Worm (Caenorhabditis elegans): Measurements from ENCODE around the gene eri-1.

Gene eri-1

ce11 chrIV:379605-380004, 40.2 kb downstream of the eri-1 start (continued):
- TF ChIP-seq efl-1 (GFP tag; optimal IDR thresholded peaks at IDR 0.05) = peak; percentile 91

ce11 chrIV:378838-379237, 40.9 kb downstream of the eri-1 start:
- no peak for TF ChIP-seq athp-1 (tag; optimal IDR thresholded peaks at IDR 0.05)

ce11 chrIV:378367-378766, 41.4 kb downstream of the eri-1 start:
- TF ChIP-seq unc-62 (GFP tag; optimal IDR thresholded peaks at IDR 0.05) (no peak), nhr-120 (GFP tag; IDR thresholded peaks at IDR 0.05) (no peak), nhr-80 (tag; optimal IDR thresholded peaks at IDR 0.05) (peak; percentile 63)

DNA sequence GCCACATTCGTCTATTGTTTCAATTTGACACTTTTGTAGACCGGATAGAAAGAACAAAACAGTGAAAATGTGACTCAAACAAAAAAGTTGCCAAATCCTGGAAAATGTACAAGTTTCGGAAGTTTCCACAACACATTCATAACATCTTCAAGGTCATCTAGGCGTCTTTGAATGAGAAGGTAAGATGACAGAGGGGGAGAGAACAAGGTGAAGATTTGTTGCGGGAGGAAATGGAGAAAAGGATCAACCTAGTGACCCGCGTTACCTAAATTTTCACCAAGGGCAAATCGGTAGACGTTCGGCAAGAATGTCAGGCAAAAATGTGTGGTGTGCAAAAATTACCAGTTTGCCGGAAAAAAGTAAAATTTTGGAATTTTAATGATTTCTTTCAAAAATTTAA, 42.0 kb downstream of the eri-1 start:
- TF ChIP-seq lsy-27 (tag; optimal IDR thresholded peaks at IDR 0.05; ENCODE audit: borderline replicate concordance, insufficient read depth) = no peak
- no peak for TF ChIP-seq B0336.3 (GFP tag; IDR thresholded peaks at IDR 0.05)
- no peak for TF ChIP-seq him-1 (tag; optimal IDR thresholded peaks at IDR 0.05)
- TF ChIP-seq F37B4.10 (GFP tag; IDR thresholded peaks at IDR 0.05) = no peak
- no peak for TF ChIP-seq nhr-80 (tag; optimal IDR thresholded peaks at IDR 0.05)
- TF ChIP-seq unc-130 (GFP tag; optimal IDR thresholded peaks at IDR 0.05) = no peak
- no peak for TF ChIP-seq bed-1 (GFP tag; IDR thresholded peaks at IDR 0.05)
- no peak for TF ChIP-seq Y67H2A.10 (GFP tag; conservative IDR thresholded peaks at IDR 0.05)
- no peak for TF ChIP-seq ztf-22 (GFP tag; optimal IDR thresholded peaks at IDR 0.05)
- TF ChIP-seq egl-18 (GFP tag; IDR thresholded peaks at IDR 0.05) = no peak
- TF ChIP-seq die-1 (tag; optimal IDR thresholded peaks at IDR 0.05) = no peak
- no peak for TF ChIP-seq ztf-6 (GFP tag; IDR thresholded peaks at IDR 0.05)
- TF ChIP-seq lir-1 (GFP tag; conservative IDR thresholded peaks at IDR 0.05) = no peak
- no peak for TF ChIP-seq B0261.1 (tag; optimal IDR thresholded peaks at IDR 0.05)
- no peak for TF ChIP-seq repo-1 (tag; optimal IDR thresholded peaks at IDR 0.05)
- TF ChIP-seq cebp-2 (GFP tag; IDR thresholded peaks at IDR 0.05) = no peak
- TF ChIP-seq mxl-1 (tag; optimal IDR thresholded peaks at IDR 0.05) = no peak
- TF ChIP-seq F49E8.2 (tag; optimal IDR thresholded peaks at IDR 0.05; ENCODE audit: insufficient read depth) = no peak
- TF ChIP-seq hlh-12 (tag; optimal IDR thresholded peaks at IDR 0.05) = no peak

DNA sequence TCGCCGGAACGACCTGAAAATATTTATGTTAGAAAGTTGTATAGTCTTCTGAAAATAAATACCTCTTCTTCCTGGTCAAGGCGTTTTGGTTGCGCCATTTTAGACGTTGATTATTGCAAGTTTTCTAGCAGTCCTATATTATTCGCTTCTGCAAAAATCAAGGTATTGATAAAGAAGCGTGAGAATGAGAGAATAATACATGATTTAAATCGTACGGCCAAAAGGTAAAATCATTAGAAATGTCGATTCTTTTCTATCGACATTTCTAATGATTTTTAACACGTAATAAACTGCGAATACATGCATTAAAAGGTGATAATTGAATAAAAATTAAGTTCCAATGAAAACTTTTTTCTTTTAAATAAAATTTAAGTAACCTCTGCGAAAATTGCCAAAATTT, 43.8 kb downstream of the eri-1 start, which contains the start of gene fln-1:
fln-1 (minus strand) TSS at position 101 of the 400 bp plus-strand sequence.
- no peak for TF ChIP-seq mel-28 (tag; optimal IDR thresholded peaks at IDR 0.05; ENCODE audit: borderline replicate concordance)
- TF ChIP-seq attf-3 (GFP tag; conservative IDR thresholded peaks at IDR 0.05) = no peak
- TF ChIP-seq F49E8.2 (tag; optimal IDR thresholded peaks at IDR 0.05; ENCODE audit: insufficient read depth) = no peak
- TF ChIP-seq Y95B8A.8 (GFP tag; IDR thresholded peaks at IDR 0.05) = no peak
- no peak for TF ChIP-seq ztf-28 (GFP tag; IDR thresholded peaks at IDR 0.05)
- no peak for TF ChIP-seq nhr-80 (tag; optimal IDR thresholded peaks at IDR 0.05)
- TF ChIP-seq F55B11.4 (tag; optimal IDR thresholded peaks at IDR 0.05; ENCODE audit: borderline replicate concordance, insufficient read depth) = no peak
- no peak for TF ChIP-seq snpc-1.1 (tag; optimal IDR thresholded peaks at IDR 0.05; ENCODE audit: insufficient read depth)

ce11 chrIV:373963-374362, 45.8 kb downstream of the eri-1 start:
- TF ChIP-seq C06A6.2 (GFP tag; conservative IDR thresholded peaks at IDR 0.05) = no peak

Data from whole organism, young adult.